Fruit fly (Drosophila melanogaster) whole organism, prepupa: ENCODE data around the gene CG4362.

Source experiments
- CG10631 ChIP-seq: fragments of 200-800 bp; sonication (Bioruptor generic); optimal IDR thresholded peaks from 2 replicates; lab custom pipeline; 2016; ENCODE audit warnings: missing biosample characterization, missing genetic modification characterization
- CG10669 ChIP-seq: fragments of 200-800 bp; sonication (Bioruptor generic); optimal IDR thresholded peaks from 3 replicates; lab custom pipeline; 2018; ENCODE audit warnings: missing biosample characterization, mild to moderate bottlenecking, missing genetic modification characterization, moderate library complexity
- CG11294 ChIP-seq: fragments of 200-800 bp; sonication (Bioruptor generic); IDR thresholded peaks from 2 replicates; pipeline ENCODE4 v1.3.6; 2022; ENCODE audit warnings: missing biosample characterization, missing genetic modification characterization
- CG11902 ChIP-seq: fragments of 200-800 bp; sonication (Bioruptor generic); optimal IDR thresholded peaks from 3 replicates; lab custom pipeline; 2016; ENCODE audit warnings: missing biosample characterization, missing genetic modification characterization
- CG15336 ChIP-seq: fragments of 200-800 bp; sonication (Bioruptor generic); IDR thresholded peaks from 2 replicates; pipeline ENCODE4 v1.3.6; 2022; ENCODE audit warnings: missing biosample characterization, missing genetic modification characterization
- CG1621 ChIP-seq: fragments of 200-800 bp; sonication (Bioruptor generic); optimal IDR thresholded peaks from 3 replicates; lab custom pipeline; 2018; ENCODE audit warnings: missing biosample characterization, mild to moderate bottlenecking, missing genetic modification characterization
- CG16779 ChIP-seq: fragments of 200-800 bp; sonication (Bioruptor generic); optimal IDR thresholded peaks from 3 replicates; lab custom pipeline; 2017; ENCODE audit warnings: missing biosample characterization, mild to moderate bottlenecking, missing genetic modification characterization
- CG3032 ChIP-seq: fragments of 200-800 bp; optimal IDR thresholded peaks from 2 replicates; lab custom pipeline; 2019; ENCODE audit warnings: missing biosample characterization, mild to moderate bottlenecking, missing genetic modification characterization, moderate library complexity
- CG31627 ChIP-seq: fragments of 200-800 bp; sonication (Bioruptor generic); optimal IDR thresholded peaks from 3 replicates; lab custom pipeline; 2016; ENCODE audit warnings: missing biosample characterization, missing genetic modification characterization
- CG32006 ChIP-seq: fragments of 200-800 bp; sonication (Bioruptor generic); optimal IDR thresholded peaks from 3 replicates; lab custom pipeline; 2017; ENCODE audit warnings: missing biosample characterization, mild to moderate bottlenecking, missing genetic modification characterization
- CG34406 ChIP-seq: fragments of 200-800 bp; sonication (Bioruptor generic); optimal IDR thresholded peaks from 3 replicates; lab custom pipeline; 2016; ENCODE audit warnings: missing biosample characterization, missing genetic modification characterization
- CG3919 ChIP-seq: fragments of 200-800 bp; sonication (Bioruptor generic); optimal IDR thresholded peaks from 3 replicates; lab custom pipeline; 2016; ENCODE audit warnings: missing biosample characterization, missing genetic modification characterization
- CG6163 ChIP-seq: fragments of 200-800 bp; sonication (Bioruptor generic); IDR thresholded peaks from 3 replicates; pipeline ENCODE4 v1.3.6; 2022; ENCODE audit warnings: missing biosample characterization, missing genetic modification characterization
- CG6276 ChIP-seq: fragments of 200-800 bp; sonication (Bioruptor generic); optimal IDR thresholded peaks from 2 replicates; lab custom pipeline; 2017; ENCODE audit warnings: missing biosample characterization, mild to moderate bottlenecking, missing genetic modification characterization
- CG6792 ChIP-seq: fragments of 200-800 bp; sonication (Bioruptor generic); optimal IDR thresholded peaks from 3 replicates; lab custom pipeline; 2016; ENCODE audit warnings: missing biosample characterization, missing genetic modification characterization
- CG6808 ChIP-seq: fragments of 200-800 bp; sonication (Bioruptor generic); optimal IDR thresholded peaks from 3 replicates; lab custom pipeline; 2017; ENCODE audit warnings: missing biosample characterization, missing genetic modification characterization, mild to moderate bottlenecking, moderate library complexity, missing genetic modification reagents
- CG6854 ChIP-seq: fragments of 200-800 bp; sonication (Bioruptor generic); optimal IDR thresholded peaks from 2 replicates; lab custom pipeline; 2017; ENCODE audit warnings: missing biosample characterization, mild to moderate bottlenecking, missing genetic modification characterization
- CG7368 ChIP-seq: fragments of 200-800 bp; sonication (Bioruptor generic); optimal IDR thresholded peaks from 3 replicates; lab custom pipeline; 2016; ENCODE audit warnings: missing biosample characterization, missing genetic modification characterization
- CG8119 ChIP-seq: fragments of 200-800 bp; sonication (Bioruptor generic); IDR thresholded peaks from 3 replicates; pipeline ENCODE4 v1.3.6; 2022; ENCODE audit warnings: missing biosample characterization, missing genetic modification characterization
- CG8319 ChIP-seq: fragments of 200-800 bp; sonication (Bioruptor generic); optimal IDR thresholded peaks from 3 replicates; lab custom pipeline; 2016; ENCODE audit warnings: missing biosample characterization, missing genetic modification characterization
- CG8632 ChIP-seq: fragments of 200-800 bp; sonication (Bioruptor generic); optimal IDR thresholded peaks from 3 replicates; lab custom pipeline; 2016; ENCODE audit warnings: missing biosample characterization, missing genetic modification characterization
- CG9139 ChIP-seq: fragments of 200-800 bp; sonication (Bioruptor generic); optimal IDR thresholded peaks from 3 replicates; lab custom pipeline; 2017; ENCODE audit warnings: missing biosample characterization, mild to moderate bottlenecking, missing genetic modification characterization
- Eip75B ChIP-seq: fragments of 200-800 bp; sonication (Bioruptor generic); optimal IDR thresholded peaks from 3 replicates; lab custom pipeline; 2016; ENCODE audit warnings: missing biosample characterization, missing genetic modification characterization
- Eip78C ChIP-seq: fragments of 200-800 bp; sonication (Bioruptor generic); peaks from one replicate; lab custom pipeline; 2016; ENCODE audit warnings: missing biosample characterization, missing genetic modification characterization
- Ets21C ChIP-seq: fragments of 200-800 bp; sonication (Bioruptor generic); optimal IDR thresholded peaks from 3 replicates; lab custom pipeline; 2016; ENCODE audit warnings: missing biosample characterization, missing genetic modification characterization
- Ets96B ChIP-seq: fragments of 200-800 bp; optimal IDR thresholded peaks from 2 replicates; lab custom pipeline; 2019; ENCODE audit warnings: missing biosample characterization, mild to moderate bottlenecking, missing genetic modification characterization, moderate library complexity
- Gug ChIP-seq: fragments of 200-800 bp; sonication (Bioruptor generic); IDR thresholded peaks from 2 replicates; pipeline ENCODE4 v1.3.6; 2022; ENCODE audit warnings: missing biosample characterization, missing genetic modification characterization
- Hr38 ChIP-seq: sonication (Bioruptor generic); optimal IDR thresholded peaks from 2 replicates; lab custom pipeline; 2016; ENCODE audit warnings: missing biosample characterization, missing genetic modification characterization
- Hr39 ChIP-seq: fragments of 200-800 bp; sonication (Bioruptor generic); optimal IDR thresholded peaks from 2 replicates; lab custom pipeline; 2016; ENCODE audit warnings: missing biosample characterization, missing genetic modification characterization
- Hr4 ChIP-seq: fragments of 200-800 bp; sonication (Bioruptor generic); optimal IDR thresholded peaks from 3 replicates; lab custom pipeline; 2016; ENCODE audit warnings: missing biosample characterization, missing genetic modification characterization
- Lpt ChIP-seq: fragments of 200-800 bp; sonication (Bioruptor generic); optimal IDR thresholded peaks from 3 replicates; lab custom pipeline; 2016; ENCODE audit warnings: missing biosample characterization, missing genetic modification characterization
- Met ChIP-seq: fragments of 200-800 bp; sonication (Bioruptor generic); optimal IDR thresholded peaks from 3 replicates; lab custom pipeline; 2016; ENCODE audit warnings: missing biosample characterization, missing genetic modification characterization
- OdsH ChIP-seq: fragments of 200-800 bp; sonication (Bioruptor generic); optimal IDR thresholded peaks from 3 replicates; lab custom pipeline; 2016; ENCODE audit warnings: missing biosample characterization, missing genetic modification characterization
- Smox ChIP-seq: fragments of 200-800 bp; sonication (Bioruptor generic); optimal IDR thresholded peaks from 3 replicates; lab custom pipeline; 2016; ENCODE audit warnings: missing biosample characterization, missing genetic modification characterization
- Sox102F ChIP-seq: fragments of 200-800 bp; sonication (Bioruptor generic); optimal IDR thresholded peaks from 2 replicates; lab custom pipeline; 2016; ENCODE audit warnings: missing biosample characterization, mild to moderate bottlenecking, missing genetic modification characterization
- Sox14 ChIP-seq: fragments of 200-800 bp; sonication (Bioruptor generic); optimal IDR thresholded peaks from 3 replicates; lab custom pipeline; 2016; ENCODE audit warnings: missing biosample characterization, missing genetic modification characterization
- achi ChIP-seq: fragments of 200-800 bp; sonication (Bioruptor generic); optimal IDR thresholded peaks from 3 replicates; lab custom pipeline; 2016; ENCODE audit warnings: missing biosample characterization, missing genetic modification characterization
- acj6 ChIP-seq: fragments of 200-800 bp; sonication (Bioruptor generic); optimal IDR thresholded peaks from 3 replicates; lab custom pipeline; 2016; ENCODE audit warnings: missing biosample characterization, missing genetic modification characterization
- cyc ChIP-seq: fragments of 200-800 bp; sonication (Bioruptor generic); optimal IDR thresholded peaks from 3 replicates; lab custom pipeline; 2016; ENCODE audit warnings: missing biosample characterization, missing genetic modification characterization
- dac ChIP-seq: fragments of 200-800 bp; sonication (Bioruptor generic); optimal IDR thresholded peaks from 2 replicates; lab custom pipeline; 2017; ENCODE audit warnings: missing biosample characterization, mild to moderate bottlenecking, missing genetic modification characterization
- eg ChIP-seq: fragments of 200-800 bp; sonication (Bioruptor generic); IDR thresholded peaks from 3 replicates; pipeline ENCODE4 v1.3.6; 2022; ENCODE audit warnings: missing biosample characterization, missing genetic modification characterization
- esn ChIP-seq: fragments of 200-800 bp; sonication (Bioruptor generic); optimal IDR thresholded peaks from 2 replicates; lab custom pipeline; 2016; ENCODE audit warnings: missing biosample characterization, mild to moderate bottlenecking, missing genetic modification characterization, moderate library complexity
- fd59A ChIP-seq: fragments of 200-800 bp; sonication (Bioruptor generic); optimal IDR thresholded peaks from 2 replicates; lab custom pipeline; 2017; ENCODE audit warnings: missing biosample characterization, mild to moderate bottlenecking, missing genetic modification characterization, missing genetic modification reagents
- fd85E ChIP-seq: fragments of 200-800 bp; sonication (Bioruptor generic); optimal IDR thresholded peaks from 3 replicates; lab custom pipeline; 2016; ENCODE audit warnings: missing biosample characterization, missing genetic modification characterization
- fkh ChIP-seq: fragments of 200-800 bp; sonication (Bioruptor generic); optimal IDR thresholded peaks from 3 replicates; lab custom pipeline; 2017; ENCODE audit warnings: missing biosample characterization, mild to moderate bottlenecking, missing genetic modification characterization, moderate library complexity
- net ChIP-seq: fragments of 200-800 bp; sonication (Bioruptor generic); optimal IDR thresholded peaks from 3 replicates; lab custom pipeline; 2016; ENCODE audit warnings: missing biosample characterization, missing genetic modification characterization
- pdm3 ChIP-seq: fragments of 200-800 bp; sonication (Bioruptor generic); optimal IDR thresholded peaks from 3 replicates; lab custom pipeline; 2016; ENCODE audit warnings: missing biosample characterization, missing genetic modification characterization
- spab ChIP-seq: fragments of 200-800 bp; sonication (Bioruptor generic); optimal IDR thresholded peaks from 2 replicates; lab custom pipeline; 2017; ENCODE audit warnings: missing biosample characterization, mild to moderate bottlenecking, missing genetic modification characterization, missing genetic modification reagents
- ss ChIP-seq, 2 experiments: fragments of 200-800 bp; sonication (Bioruptor generic); optimal IDR thresholded peaks; 2 replicates in 1 of 2; 3 replicates in 1 of 2; lab custom pipeline; 2017 to 2018; ENCODE audit warnings: mild to moderate bottlenecking in 2 of 2, missing biosample characterization in 2 of 2, missing genetic modification characterization in 2 of 2, moderate library complexity in 1 of 2
- svp ChIP-seq: fragments of 200-800 bp; sonication (Bioruptor generic); peaks from one replicate; lab custom pipeline; 2016; ENCODE audit warnings: missing biosample characterization, missing genetic modification characterization
- topi ChIP-seq: fragments of 200-800 bp; sonication (Bioruptor generic); optimal IDR thresholded peaks from 3 replicates; lab custom pipeline; 2016; ENCODE audit warnings: missing biosample characterization, missing genetic modification characterization
- vri ChIP-seq: fragments of 200-800 bp; sonication (Bioruptor generic); optimal IDR thresholded peaks from 3 replicates; lab custom pipeline; 2016; ENCODE audit warnings: missing biosample characterization, mild to moderate bottlenecking, missing genetic modification characterization

CG4362 gene

DNA sequence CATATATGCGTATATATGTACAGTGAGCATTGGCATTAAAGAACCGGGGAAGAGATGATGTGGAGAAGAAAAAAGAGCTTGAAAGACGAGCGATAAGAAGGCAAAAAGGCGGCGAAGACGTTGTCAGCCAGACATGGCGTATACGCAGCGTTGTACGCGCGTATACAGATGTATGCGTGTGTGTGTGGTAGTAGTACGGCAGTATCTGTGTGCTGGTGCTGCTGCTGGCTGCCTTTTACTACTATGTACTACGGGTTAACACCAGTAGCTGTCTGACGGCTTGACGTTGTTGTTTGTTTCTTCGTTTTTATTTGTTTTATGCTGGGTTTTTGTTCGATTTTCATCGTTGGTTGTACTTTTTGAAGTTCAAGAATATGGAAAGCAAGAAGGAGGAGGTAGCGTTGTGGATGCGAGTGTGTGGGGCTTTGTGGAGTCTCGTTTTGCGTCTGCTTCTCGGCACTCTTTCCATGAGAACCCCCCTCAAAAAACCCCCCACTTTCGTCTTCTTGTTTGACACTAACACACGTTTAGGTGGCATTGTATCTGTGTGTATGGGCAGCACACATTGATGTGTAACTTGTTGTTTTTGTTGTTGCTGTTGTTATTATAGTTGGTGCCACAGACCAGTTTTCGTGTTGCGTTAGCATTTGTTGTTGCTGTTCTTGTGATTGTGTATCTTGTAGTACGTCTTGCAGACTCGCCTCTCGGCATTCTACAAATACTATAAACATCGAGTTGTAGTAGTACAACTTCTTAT, 50.0 kb downstream of the CG4362 start:
- TF ChIP-seq CG8319 (GFP tag; lab: Kevin White, UChicago) (no peak), CG10669 (GFP tag; lab: Kevin White, UChicago) (peak; percentile 34), fd59A (GFP tag; lab: Kevin White, UChicago) (no peak), esn (no peak), svp (GFP tag; lab: Kevin White, UChicago) (peak; percentile 75), OdsH (no peak), Hr39 (GFP tag; lab: Kevin White, UChicago) (no peak), spab (peak; percentile 71), CG10631 (no peak), CG6792 (GFP tag; lab: Kevin White, UChicago) (no peak), Hr38 (no peak), CG7368 (GFP tag; lab: Kevin White, UChicago) (no peak), CG15336 (peak; percentile 65), Ets96B (tag; lab: Kevin White, UChicago) (peak; percentile 61), dac (GFP tag; lab: Kevin White, UChicago) (no peak), CG31627 (GFP tag; lab: Kevin White, UChicago) (no peak), CG16779 (tag; lab: Kevin White, UChicago) (peak; percentile 68), Lpt (GFP tag; lab: Kevin White, UChicago) (peak; percentile 34), Smox (GFP tag; lab: Kevin White, UChicago) (no peak), eg (GFP tag; lab: Robert Waterston, UW) (peak; percentile 57; the same call in 2 of the 3 replicates), fd85E (no peak), CG6276 (GFP tag; lab: Kevin White, UChicago) (peak; percentile 62), CG8119 (GFP tag; lab: Robert Waterston, UW) (peak; percentile 74), Met (GFP tag; lab: Kevin White, UChicago) (no peak), CG6854 (peak; percentile 17), Eip78C (GFP tag; lab: Kevin White, UChicago) (peak; percentile 72), CG9139 (peak; percentile 77), cyc (GFP tag; lab: Kevin White, UChicago) (no peak), CG1621 (tag; lab: Kevin White, UChicago) (peak; percentile 82), acj6 (GFP tag; lab: Kevin White, UChicago) (no peak), CG3032 (tag; lab: Kevin White, UChicago) (peak; percentile 33), ss (GFP tag; optimal IDR thresholded peaks at IDR 0.05; lab: Kevin White, UChicago) (peak; percentile 90 to 92), CG6808 (GFP tag; lab: Kevin White, UChicago) (peak; percentile 75), CG34406 (no peak), CG32006 (GFP tag; lab: Kevin White, UChicago) (no peak), CG8632 (GFP tag; lab: Kevin White, UChicago) (no peak), net (GFP tag; lab: Kevin White, UChicago) (no peak), CG11902 (GFP tag; lab: Kevin White, UChicago) (no peak), topi (no peak), CG11294 (GFP tag; lab: Robert Waterston, UW) (no peak), Sox102F (GFP tag; lab: Kevin White, UChicago) (no peak), Ets21C (no peak), fkh (peak; percentile 93), Hr4 (GFP tag; lab: Kevin White, UChicago) (no peak), CG6163 (GFP tag; lab: Robert Waterston, UW) (peak; percentile 71; the same call in 2 of the 3 replicates), vri (peak; percentile 13), CG3919 (GFP tag; lab: Kevin White, UChicago) (no peak), Gug (GFP tag; lab: Robert Waterston, UW) (no peak), Eip75B (GFP tag; lab: Kevin White, UChicago) (peak; percentile 16), pdm3 (no peak), achi (GFP tag; lab: Kevin White, UChicago) (no peak), Sox14 (GFP tag; lab: Kevin White, UChicago) (no peak)
